Fruit fly (Drosophila melanogaster) whole organism, pupa: ENCODE data around the gene rk.

Source experiments
- CG10348 ChIP-seq: fragments of 200-800 bp; sonication (Bioruptor generic); IDR thresholded peaks from 2 replicates; pipeline ENCODE4 v1.3.6; 2022; ENCODE audit warnings: missing biosample characterization, missing genetic modification characterization
- CG12605 ChIP-seq: fragments of 200-800 bp; sonication (Bioruptor generic); IDR thresholded peaks from 2 replicates; pipeline ENCODE4 v1.3.6; 2022; ENCODE audit warnings: missing biosample characterization, missing genetic modification characterization
- CG14655 ChIP-seq: fragments of 200-800 bp; sonication (Bioruptor generic); optimal IDR thresholded peaks from 3 replicates; lab custom pipeline; 2017; ENCODE audit warnings: mild to moderate bottlenecking, missing biosample characterization, missing genetic modification reagents, missing genetic modification characterization
- CG15710 ChIP-seq: fragments of 200-800 bp; sonication (Bioruptor generic); optimal IDR thresholded peaks from 2 replicates; lab custom pipeline; 2018; ENCODE audit warnings: missing biosample characterization, mild to moderate bottlenecking, missing genetic modification characterization, moderate library complexity
- CG17806 ChIP-seq: fragments of 200-800 bp; sonication (Bioruptor generic); optimal IDR thresholded peaks from 2 replicates; lab custom pipeline; 2018; ENCODE audit warnings: missing biosample characterization, mild to moderate bottlenecking, missing genetic modification characterization, moderate library complexity
- CG32121 ChIP-seq: fragments of 200-800 bp; sonication (Bioruptor generic); IDR thresholded peaks from 2 replicates; pipeline ENCODE4 v1.3.6; 2022; ENCODE audit warnings: missing biosample characterization, missing genetic modification characterization
- CG4496 ChIP-seq: fragments of 200-800 bp; sonication (Bioruptor generic); IDR thresholded peaks from 3 replicates; pipeline ENCODE4 v1.3.6; 2022; ENCODE audit warnings: missing biosample characterization, missing genetic modification characterization
- CG8301 ChIP-seq: fragments of 200-800 bp; sonication (Bioruptor generic); optimal IDR thresholded peaks from 2 replicates; lab custom pipeline; 2018; ENCODE audit warnings: missing biosample characterization, mild to moderate bottlenecking, missing genetic modification characterization
- CG9948 ChIP-seq: fragments of 200-800 bp; sonication (Bioruptor generic); optimal IDR thresholded peaks from 2 replicates; lab custom pipeline; 2018; ENCODE audit warnings: missing biosample characterization, mild to moderate bottlenecking, missing genetic modification characterization, moderate library complexity
- EcR ChIP-seq: fragments of 200-800 bp; sonication (Bioruptor generic); optimal IDR thresholded peaks from 3 replicates; lab custom pipeline; 2019; ENCODE audit warnings: missing biosample characterization, missing genetic modification characterization, mild to moderate bottlenecking, moderate library complexity, missing genetic modification reagents
- Ets98B ChIP-seq: fragments of 200-800 bp; sonication (Bioruptor generic); IDR thresholded peaks from 2 replicates; pipeline ENCODE4 v1.3.6; 2022; ENCODE audit warnings: missing biosample characterization, missing genetic modification characterization
- rn ChIP-seq: fragments of 200-800 bp; sonication (Bioruptor generic); IDR thresholded peaks from 2 replicates; pipeline ENCODE4 v1.3.6; 2022; ENCODE audit warnings: missing biosample characterization, missing genetic modification characterization

dm6 chr2L:14029235-14029634, 28.2 kb upstream of the rk start:
- TF ChIP-seq CG9948 (tag; lab: Kevin White, UChicago) (no peak), CG10348 (no peak), CG15710 (tag; lab: Kevin White, UChicago) (no peak), CG17806 (tag; lab: Kevin White, UChicago) (no peak), EcR (GFP tag; lab: Kevin White, UChicago) (no peak), CG12605 (GFP tag; lab: Robert Waterston, UW) (no peak), CG32121 (no peak), rn (GFP tag; lab: Robert Waterston, UW) (no peak), CG4496 (GFP tag; lab: Robert Waterston, UW) (no peak), Ets98B (GFP tag; lab: Robert Waterston, UW) (no peak), CG14655 (GFP tag; lab: Kevin White, UChicago) (no peak), CG8301 (tag; lab: Kevin White, UChicago) (no peak)
